Fruit fly (Drosophila melanogaster): ENCODE measurements around the gene CG11964.

DNA sequence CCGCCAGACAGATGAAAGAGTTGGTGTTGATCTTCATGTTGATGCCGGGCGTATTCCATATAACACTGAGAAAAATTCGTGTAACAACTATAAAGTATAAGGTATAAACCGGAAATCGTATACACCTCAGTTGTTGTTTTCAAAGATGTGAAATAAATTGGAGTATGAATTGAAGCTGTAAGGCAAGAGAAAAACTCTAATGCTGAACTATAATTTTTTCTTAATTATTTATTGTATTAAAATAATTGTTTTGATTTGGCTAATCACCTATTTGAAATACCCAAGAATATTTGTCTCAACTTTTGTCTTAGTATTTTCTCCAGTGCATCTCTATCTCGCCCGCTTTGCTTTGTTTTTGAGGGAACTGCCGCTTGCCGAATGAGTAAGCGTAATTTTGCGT lies 15.5 kb upstream of the CG11964 start:
- TF ChIP-seq jing (GFP tag; optimal IDR thresholded peaks at IDR 0.05) (no peak), Hmr (GFP tag; optimal IDR thresholded peaks at IDR 0.05) (peak; percentile 3), corto (GFP tag; optimal IDR thresholded peaks at IDR 0.05) (no peak), Dfd (GFP tag; optimal IDR thresholded peaks at IDR 0.05) (no peak)

All from whole organism, embryonic.